Fruit fly (Drosophila melanogaster): Measurements from ENCODE around the gene Ir62a.

Ir62a gene

dm6 chr3L:1568225-1569161 lies 37.4 kb upstream of the Ir62a start, which contains the start of gene CG7879 (continued):
- TF ChIP-seq D19A (tag; optimal IDR thresholded peaks at IDR 0.05) (no peak), CG2120 (GFP tag; optimal IDR thresholded peaks at IDR 0.05) (no peak), Chrac-16 (GFP tag; optimal IDR thresholded peaks at IDR 0.05) (peak; percentile 20), ci (GFP tag; IDR thresholded peaks at IDR 0.05) (peak; percentile 65), CG4854 (GFP tag; optimal IDR thresholded peaks at IDR 0.05) (no peak), fd64A (GFP tag; optimal IDR thresholded peaks at IDR 0.05) (no peak), HLH54F (GFP tag; optimal IDR thresholded peaks at IDR 0.05) (no peak), Myb (GFP tag; optimal IDR thresholded peaks at IDR 0.05) (no peak), CG11247 (GFP tag; IDR thresholded peaks at IDR 0.05) (no peak), hkb (optimal IDR thresholded peaks at IDR 0.05) (no peak), hkb (GFP tag; IDR thresholded peaks at IDR 0.05) (0 out of 2 replicates have a peak, but pooled peaks have one; percentile 24), CG4617 (GFP tag; optimal IDR thresholded peaks at IDR 0.05; ENCODE audit: borderline replicate concordance) (no peak), cas (GFP tag; IDR thresholded peaks at IDR 0.05) (no peak), CG4730 (GFP tag; IDR thresholded peaks at IDR 0.05) (no peak), Pdp1 (GFP tag; optimal IDR thresholded peaks at IDR 0.05) (peak in 1 of 2 experiments; percentile 76), Hr51 (GFP tag; optimal IDR thresholded peaks at IDR 0.05) (peak in 1 of 2 experiments; percentile 21), lmd (GFP tag; IDR thresholded peaks at IDR 0.05) (peak; percentile 33; the same call in 1 of the 2 replicates), CG7928 (GFP tag; optimal IDR thresholded peaks at IDR 0.05) (no peak), CG10543 (GFP tag; optimal IDR thresholded peaks at IDR 0.05) (no peak), yki (optimal IDR thresholded peaks at IDR 0.05) (no peak), Hr39 (optimal IDR thresholded peaks at IDR 0.05) (no peak), stc (GFP tag; IDR thresholded peaks at IDR 0.05) (no peak), Rx (GFP tag; IDR thresholded peaks at IDR 0.05) (no peak), da (GFP tag; optimal IDR thresholded peaks at IDR 0.05) (no peak), CG8089 (GFP tag; optimal IDR thresholded peaks at IDR 0.05) (no peak), CG17328 (GFP tag; IDR thresholded peaks at IDR 0.05) (no peak), sd (tag; optimal IDR thresholded peaks at IDR 0.05) (peak; percentile 34), CG9215 (GFP tag; IDR thresholded peaks at IDR 0.05) (peak; percentile 49; the same call in 1 of the 2 replicates), CG13894 (tag; optimal IDR thresholded peaks at IDR 0.05) (no peak), HLH3B (GFP tag; IDR thresholded peaks at IDR 0.05) (no peak), sima (GFP tag; optimal IDR thresholded peaks at IDR 0.05) (no peak), gcm2 (GFP tag; optimal IDR thresholded peaks at IDR 0.05) (no peak), CG3726 (GFP tag; IDR thresholded peaks at IDR 0.05) (no peak), Sry-δ (GFP tag; optimal IDR thresholded peaks at IDR 0.05) (no peak), CG9876 (GFP tag; optimal IDR thresholded peaks at IDR 0.05) (no peak), fu2 (GFP tag; optimal IDR thresholded peaks at IDR 0.05) (no peak), ken (GFP tag; IDR thresholded peaks at IDR 0.05) (peak; percentile 33; the same call in 1 of the 3 replicates), ase (GFP tag; IDR thresholded peaks at IDR 0.05) (0 out of 3 replicates have a peak, but pooled peaks have one; percentile 23), cwo (GFP tag; optimal IDR thresholded peaks at IDR 0.05) (no peak), CG34224 (GFP tag; IDR thresholded peaks at IDR 0.05; ENCODE audit: partially characterized antibody) (no peak), bcd (GFP tag; optimal IDR thresholded peaks at IDR 0.05) (peak; percentile 17), CG3847 (GFP tag; IDR thresholded peaks at IDR 0.05) (peak; percentile 45), CG8281 (tag; optimal IDR thresholded peaks at IDR 0.05) (no peak), bab2 (GFP tag; optimal IDR thresholded peaks at IDR 0.05) (no peak), Mrtf (GFP tag; IDR thresholded peaks at IDR 0.05) (no peak), Optix (GFP tag; IDR thresholded peaks at IDR 0.05) (no peak), dmrt11E (tag; optimal IDR thresholded peaks at IDR 0.05) (peak; percentile 32), br (optimal IDR thresholded peaks at IDR 0.05) (no peak), sim (GFP tag; IDR thresholded peaks at IDR 0.05) (no peak), CG1024 (GFP tag; IDR thresholded peaks at IDR 0.05) (peak; percentile 20; the same call in 1 of the 2 replicates), CG12299 (tag; optimal IDR thresholded peaks at IDR 0.05) (peak; percentile 26)
